Worm (Caenorhabditis elegans) whole organism, L2 larva: ENCODE measurements around the gene lyst-1.
A peak's percentile ranks its signal among the peaks of the same experiment; 100 is the strongest.

Experiments used
- F13H6.1 ChIP-seq: sonication (generic microtip); optimal IDR thresholded peaks from 2 replicates; lab custom pipeline; 2016; ENCODE audit warnings: missing genetic modification characterization, missing compliant biosample characterization
- ZK546.5 ChIP-seq: sonication (generic microtip); optimal IDR thresholded peaks from 2 replicates; lab custom pipeline; 2017; ENCODE audit warnings: missing biosample characterization, missing genetic modification characterization
- ama-1 ChIP-seq: fragments of 150-350 bp; optimal IDR thresholded peaks from 2 replicates; lab custom pipeline; 2018; ENCODE audit warnings: inconsistent platforms
- blmp-1 ChIP-seq: sonication (generic microtip); optimal IDR thresholded peaks from 2 replicates; lab custom pipeline; 2017; ENCODE audit warnings: missing genetic modification characterization, mild to moderate bottlenecking, missing compliant biosample characterization, antibody characterized with exemption, moderate library complexity; ENCODE audit not compliant: insufficient read depth
- ceh-16 ChIP-seq: fragments of 150-350 bp; optimal IDR thresholded peaks from 2 replicates; lab custom pipeline; 2014; ENCODE audit warnings: missing biosample characterization, missing genetic modification characterization
- ceh-82 ChIP-seq: fragments of 150-350 bp; optimal IDR thresholded peaks from 2 replicates; lab custom pipeline; 2014; ENCODE audit warnings: missing biosample characterization, missing genetic modification characterization
- crh-2 ChIP-seq: sonication (generic microtip); optimal IDR thresholded peaks from 2 replicates; lab custom pipeline; 2017; ENCODE audit warnings: missing biosample characterization, missing genetic modification characterization
- egl-27 ChIP-seq: sonication (generic microtip); optimal IDR thresholded peaks from 3 replicates; lab custom pipeline; 2017; ENCODE audit warnings: missing biosample characterization, missing genetic modification reagents, missing genetic modification characterization
- elt-1 ChIP-seq: fragments of 150-350 bp; optimal IDR thresholded peaks from 2 replicates; lab custom pipeline; 2014; ENCODE audit warnings: missing biosample characterization, missing genetic modification characterization
- lin-11 ChIP-seq: fragments of 150-350 bp; sonication (generic microtip); optimal IDR thresholded peaks from 2 replicates; lab custom pipeline; 2014; ENCODE audit warnings: missing biosample characterization, missing genetic modification characterization, inconsistent platforms, mixed read lengths
- lin-39 ChIP-seq: fragments of 150-350 bp; optimal IDR thresholded peaks from 2 replicates; lab custom pipeline; 2014; ENCODE audit warnings: missing biosample characterization, missing genetic modification reagents, missing genetic modification characterization
- lsy-2 ChIP-seq, 2 experiments: fragments of 150-350 bp in 1 of 2; sonication (generic microtip) in 1 of 2; optimal IDR thresholded peaks; 2 replicates each; lab custom pipeline; 2014 to 2017; ENCODE audit warnings: missing biosample characterization in 2 of 2, missing genetic modification characterization in 2 of 2
- mab-5 ChIP-seq: fragments of 150-350 bp; optimal IDR thresholded peaks from 2 replicates; lab custom pipeline; 2014; ENCODE audit warnings: missing biosample characterization, missing genetic modification characterization
- nhr-11 ChIP-seq: fragments of 150-350 bp; optimal IDR thresholded peaks from 2 replicates; lab custom pipeline; 2014; ENCODE audit warnings: missing biosample characterization, missing genetic modification characterization
- nhr-12 ChIP-seq: fragments of 150-350 bp; optimal IDR thresholded peaks from 2 replicates; lab custom pipeline; 2014; ENCODE audit warnings: missing biosample characterization, missing genetic modification characterization
- nhr-129 ChIP-seq: fragments of 150-350 bp; optimal IDR thresholded peaks from 2 replicates; lab custom pipeline; 2014; ENCODE audit warnings: missing biosample characterization, missing genetic modification characterization
- nhr-25 ChIP-seq: fragments of 150-350 bp; sonication (generic microtip); optimal IDR thresholded peaks from 3 replicates; lab custom pipeline; 2014; ENCODE audit warnings: missing biosample characterization, missing genetic modification characterization
- nhr-6 ChIP-seq: fragments of 150-350 bp; optimal IDR thresholded peaks from 2 replicates; lab custom pipeline; 2014; ENCODE audit warnings: missing biosample characterization, missing genetic modification characterization
- nhr-77 ChIP-seq: fragments of 150-350 bp; optimal IDR thresholded peaks from 2 replicates; lab custom pipeline; 2014; ENCODE audit warnings: missing biosample characterization, missing genetic modification characterization
- sem-4 ChIP-seq: fragments of 150-350 bp; optimal IDR thresholded peaks from 2 replicates; lab custom pipeline; 2014; ENCODE audit warnings: missing biosample characterization, missing genetic modification reagents, missing genetic modification characterization
- skn-1 ChIP-seq: sonication (generic microtip); optimal IDR thresholded peaks from 2 replicates; lab custom pipeline; 2017; ENCODE audit warnings: missing biosample characterization, missing genetic modification characterization
- sma-3 ChIP-seq: sonication (generic microtip); optimal IDR thresholded peaks from 2 replicates; lab custom pipeline; 2016; ENCODE audit warnings: missing genetic modification reagents, missing genetic modification characterization, missing compliant biosample characterization
- sma-9 ChIP-seq, 2 experiments: fragments of 150-350 bp in 1 of 2; sonication (generic microtip) in 1 of 2; optimal IDR thresholded peaks; 2 replicates each; lab custom pipeline; 2014 to 2016; ENCODE audit warnings: missing genetic modification characterization in 2 of 2, mild to moderate bottlenecking in 1 of 2, missing biosample characterization in 1 of 2, missing compliant biosample characterization in 1 of 2, missing genetic modification reagents in 1 of 2, moderate library complexity in 1 of 2
- unc-39 ChIP-seq: fragments of 150-350 bp; optimal IDR thresholded peaks from 2 replicates; lab custom pipeline; 2014; ENCODE audit warnings: missing biosample characterization, missing genetic modification characterization
- unc-55 ChIP-seq: fragments of 150-350 bp; sonication (generic microtip); optimal IDR thresholded peaks from 3 replicates; lab custom pipeline; 2014; ENCODE audit warnings: missing biosample characterization, missing genetic modification reagents, missing genetic modification characterization
- unc-62 ChIP-seq: fragments of 150-350 bp; optimal IDR thresholded peaks from 2 replicates; lab custom pipeline; 2014; ENCODE audit warnings: missing biosample characterization, missing genetic modification reagents, missing genetic modification characterization
- ztf-1 ChIP-seq: fragments of 200-800 bp; sonication (Bioruptor generic); conservative IDR thresholded peaks from 2 replicates; pipeline ENCODE4 v1.3.6; 2022; ENCODE audit warnings: missing genetic modification characterization, missing compliant biosample characterization

lyst-1 gene

DNA sequence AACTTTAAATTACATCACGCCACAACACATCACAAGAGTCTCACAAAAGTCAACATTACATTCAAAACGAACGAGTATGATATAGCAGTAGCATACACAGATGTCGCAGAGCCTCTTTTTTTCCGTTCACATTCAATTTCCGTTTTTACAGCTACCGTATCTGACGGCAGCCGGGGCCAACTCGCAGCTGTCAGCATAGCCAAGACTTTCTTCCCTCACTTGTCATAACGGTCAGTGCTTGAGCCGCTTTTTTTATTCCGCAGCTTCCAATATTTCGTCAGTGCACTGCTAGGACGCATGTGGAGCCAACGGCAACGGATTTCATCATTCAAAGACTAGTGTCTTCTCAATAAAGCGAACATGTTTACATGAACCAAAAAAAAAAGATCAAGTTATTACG is 47.0 kb downstream of the lyst-1 start:
- TF ChIP-seq unc-55 (GFP tag; lab: Kevin White, UChicago) (peak; percentile 21), skn-1 (tag; lab: Kevin White, UChicago) (no peak)

DNA sequence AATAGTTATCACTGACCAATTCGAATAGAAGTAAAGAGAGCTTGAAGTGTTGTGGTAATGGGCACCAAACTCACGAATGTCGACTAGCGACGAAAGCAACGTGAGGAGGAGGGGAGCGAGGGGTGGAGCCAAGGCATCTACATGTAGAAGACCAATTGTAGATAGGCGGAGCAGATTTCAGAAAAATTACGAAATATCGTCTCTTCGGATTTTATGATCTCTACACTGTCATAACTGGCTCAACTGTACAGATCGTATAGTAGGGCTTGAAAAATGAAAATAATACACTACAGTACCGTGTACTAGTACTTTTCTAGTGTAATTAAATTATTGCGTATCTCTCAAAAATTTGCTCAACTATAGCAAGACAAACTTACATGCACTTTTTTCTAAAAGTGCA is 47.9 kb downstream of the lyst-1 start, which contains the start of gene W03G11.4:
Gene W03G11.4, minus strand, starts transcription at position 101 of the 400 bp plus-strand sequence.
- no peak for TF ChIP-seq nhr-6 (tag; lab: Kevin White, UChicago)
- no peak for TF ChIP-seq unc-62 (GFP tag; lab: Kevin White, UChicago)
- no peak for TF ChIP-seq sma-3
- no peak for TF ChIP-seq lsy-2 (tag; optimal IDR thresholded peaks at IDR 0.05; lab: Kevin White, UChicago)
- TF ChIP-seq ceh-16 (tag; lab: Kevin White, UChicago): no peak
- TF ChIP-seq ceh-82: no peak
- TF ChIP-seq nhr-11: no peak

DNA sequence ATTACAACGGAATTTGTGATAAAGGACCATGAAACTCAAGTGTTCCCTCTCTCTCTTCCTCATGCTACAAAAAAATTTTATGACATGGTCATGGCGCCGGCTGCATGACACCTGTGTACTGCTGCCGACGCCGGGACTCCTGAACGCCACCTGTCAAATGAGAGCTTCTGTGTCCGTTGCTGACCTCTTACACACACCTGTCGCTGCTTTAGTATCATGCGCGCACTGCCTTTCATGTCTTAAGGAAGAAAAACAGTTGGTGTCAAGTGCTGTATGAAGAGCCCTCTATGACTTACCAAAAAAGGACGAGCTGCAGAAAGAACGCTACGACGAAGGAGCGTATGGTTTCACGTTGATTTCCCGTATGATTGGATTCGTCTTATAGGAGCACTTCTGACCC is 48.3 kb downstream of the lyst-1 start:
- no peak for TF ChIP-seq crh-2
- TF ChIP-seq nhr-77 (tag; lab: Kevin White, UChicago): no peak
- no peak for TF ChIP-seq egl-27 (tag; lab: Kevin White, UChicago)
- TF ChIP-seq nhr-12 (tag; lab: Kevin White, UChicago): no peak
- TF ChIP-seq lin-11 (tag; lab: Kevin White, UChicago): no peak
- TF ChIP-seq mab-5 (tag; lab: Kevin White, UChicago): no peak
- TF ChIP-seq, all 48 proteins: peak for 0

DNA sequence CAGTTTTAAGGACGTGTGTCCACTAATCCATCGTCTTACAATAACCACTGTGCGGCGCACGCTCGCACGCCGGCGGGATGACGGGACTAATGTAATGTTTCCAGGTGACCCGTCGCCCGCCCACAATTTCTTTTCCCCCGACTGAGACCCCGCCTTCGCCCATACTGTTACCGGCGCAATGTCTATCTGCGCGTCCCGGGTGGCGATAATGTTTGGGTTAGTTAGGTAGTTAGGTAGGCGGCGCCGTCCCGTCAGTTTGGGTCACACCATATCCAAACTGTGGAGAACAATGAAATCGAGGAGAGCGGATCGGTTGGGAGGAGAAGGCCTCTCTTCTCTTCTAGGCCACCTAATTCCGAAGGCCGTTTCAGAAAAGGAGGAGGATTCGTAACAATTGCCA is 54.7 kb downstream of the lyst-1 start:
- TF ChIP-seq ZK546.5 (no peak), crh-2 (no peak), lin-39 (tag; lab: Kevin White, UChicago) (no peak), ama-1 (lab: Kevin White, UChicago) (no peak)

DNA sequence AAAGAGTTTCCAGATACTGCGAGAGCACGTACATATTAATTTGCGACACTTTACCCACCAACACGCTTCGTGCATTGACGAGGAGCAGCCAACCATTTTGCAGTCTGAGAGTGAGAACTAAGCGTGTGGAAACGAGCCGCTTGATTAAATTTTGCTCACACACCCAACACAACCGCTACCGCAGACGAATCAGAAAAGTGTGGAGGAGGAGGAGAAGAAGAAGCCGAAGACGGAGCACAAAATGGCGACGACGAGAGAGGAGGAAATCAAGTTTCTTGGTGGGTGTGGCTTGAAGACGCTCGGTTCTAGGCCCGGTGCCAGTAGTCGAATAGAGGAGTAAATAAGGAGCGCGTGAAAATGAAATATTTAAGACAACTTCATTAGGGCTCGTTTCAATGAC is 58.1 kb downstream of the lyst-1 start:
- TF ChIP-seq sem-4: peak; percentile 15
- TF ChIP-seq unc-55 (GFP tag; lab: Kevin White, UChicago): peak; percentile 12
- TF ChIP-seq unc-39 (tag; lab: Kevin White, UChicago): no peak

DNA sequence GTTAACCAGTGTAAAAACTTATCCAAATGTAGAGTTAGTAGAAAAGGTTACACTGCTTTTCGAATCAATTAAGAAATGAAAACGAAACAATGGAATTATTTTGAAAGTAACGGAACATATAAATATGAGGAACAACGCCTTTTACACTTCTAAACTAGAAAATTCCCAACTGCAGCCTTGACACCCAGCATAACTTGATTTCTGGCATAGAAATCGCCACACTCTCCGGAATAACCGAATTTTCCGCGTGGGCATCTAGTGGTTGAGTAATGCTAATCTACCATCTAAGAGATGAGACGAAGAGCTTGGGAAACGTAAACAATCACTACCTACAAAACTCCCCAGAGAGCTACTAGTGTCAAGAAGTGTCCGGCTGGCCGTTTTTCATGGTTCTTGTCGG is 59.7 kb downstream of the lyst-1 start:
- no peak for TF ChIP-seq nhr-6 (tag; lab: Kevin White, UChicago)
- no peak for TF ChIP-seq nhr-12 (tag; lab: Kevin White, UChicago)
- TF ChIP-seq unc-55 (GFP tag; lab: Kevin White, UChicago): no peak
- no peak for TF ChIP-seq ztf-1 (GFP tag; lab: Robert Waterston, UW)
- TF ChIP-seq lin-11 (tag; lab: Kevin White, UChicago): no peak

DNA sequence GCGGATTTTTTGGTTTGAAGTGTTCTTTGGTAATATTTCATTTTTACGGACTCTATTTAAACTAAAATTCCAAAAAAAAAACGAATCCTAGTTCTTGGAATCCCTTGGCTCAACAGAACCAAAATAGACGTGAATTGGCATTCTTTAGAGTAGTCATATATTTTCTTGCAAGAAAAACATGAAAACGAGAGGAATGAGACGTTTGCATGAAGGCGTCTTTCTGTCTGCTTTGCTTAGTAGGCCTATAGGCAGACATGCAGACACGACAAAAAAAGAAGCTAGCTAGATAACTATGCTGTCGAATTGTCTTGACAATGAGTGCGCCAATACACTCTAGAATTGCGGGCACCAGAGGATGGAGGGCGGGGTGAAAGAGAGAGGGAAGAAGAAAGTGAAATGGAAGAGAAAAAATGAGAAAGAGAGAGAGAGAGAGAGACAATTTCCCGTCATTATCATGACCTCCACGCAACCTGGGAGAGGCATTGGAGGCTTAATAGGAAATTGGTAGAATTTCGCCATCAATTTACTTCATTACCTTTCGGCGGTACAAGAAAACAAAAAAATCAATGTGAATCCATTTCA is 60.3 kb downstream of the lyst-1 start:
- peak; percentile 69 for TF ChIP-seq nhr-25 (tag; lab: Kevin White, UChicago)
- TF ChIP-seq elt-1 (tag; lab: Kevin White, UChicago): no peak
- TF ChIP-seq sem-4: peak; percentile 58
- peak; percentile 15 for TF ChIP-seq F13H6.1 (tag; lab: Kevin White, UChicago)
- peak; percentile 59 for TF ChIP-seq unc-55 (GFP tag; lab: Kevin White, UChicago)
- TF ChIP-seq blmp-1: peak; percentile 80
- peak; percentile 55 for TF ChIP-seq nhr-129 (tag; lab: Kevin White, UChicago)
- TF ChIP-seq mab-5 (tag; lab: Kevin White, UChicago): peak; percentile 14
- TF ChIP-seq lin-39 (tag; lab: Kevin White, UChicago): no peak
- peak; percentile 26 for TF ChIP-seq sma-9 (GFP tag; optimal IDR thresholded peaks at IDR 0.05; lab: Kevin White, UChicago)
- no peak for TF ChIP-seq sma-9 (tag; optimal IDR thresholded peaks at IDR 0.05; lab: Kevin White, UChicago)
